Worm (Caenorhabditis elegans): ENCODE results near the gene F49E11.2.

F49E11.2 gene

ce11 chrIV:12997560-12997959, 41.2 kb downstream of the F49E11.2 start (continued):
- TF ChIP-seq swsn-7 (tag; optimal IDR thresholded peaks at IDR 0.05) = no peak
- no peak for TF ChIP-seq hlh-17 (GFP tag; optimal IDR thresholded peaks at IDR 0.05; ENCODE audit: borderline replicate concordance)
- no peak for TF ChIP-seq ztf-4 (tag; optimal IDR thresholded peaks at IDR 0.05)
- TF ChIP-seq fkh-4 (tag; optimal IDR thresholded peaks at IDR 0.05; ENCODE audit: borderline replicate concordance) = no peak
- no peak for TF ChIP-seq ceh-8 (GFP tag; optimal IDR thresholded peaks at IDR 0.05)
- TF ChIP-seq lir-3 (tag; optimal IDR thresholded peaks at IDR 0.05; ENCODE audit: poor library complexity) = no peak
- no peak for TF ChIP-seq nhr-11 (tag; optimal IDR thresholded peaks at IDR 0.05)
- TF ChIP-seq nhr-71 (tag; optimal IDR thresholded peaks at IDR 0.05) = peak; percentile 56
- TF ChIP-seq fkh-10 (GFP tag; optimal IDR thresholded peaks at IDR 0.05) = no peak
- TF ChIP-seq lin-15B (tag; optimal IDR thresholded peaks at IDR 0.05) = no peak
- no peak for TF ChIP-seq egl-13 (tag; optimal IDR thresholded peaks at IDR 0.05)
- no peak for TF ChIP-seq mab-9 (GFP tag; IDR thresholded peaks at IDR 0.05)
- no peak for TF ChIP-seq ztf-11 (tag; optimal IDR thresholded peaks at IDR 0.05)
- TF ChIP-seq nhr-77 (tag; optimal IDR thresholded peaks at IDR 0.05) = no peak
- TF ChIP-seq C04F5.9 (tag; optimal IDR thresholded peaks at IDR 0.05) = no peak
- TF ChIP-seq efl-1 (optimal IDR thresholded peaks at IDR 0.05) = no peak
- TF ChIP-seq efl-1 (GFP tag; optimal IDR thresholded peaks at IDR 0.05 in 1 of 2) = no peak
- TF ChIP-seq pax-3 (tag; optimal IDR thresholded peaks at IDR 0.05) = no peak
- TF ChIP-seq nhr-47 (tag; optimal IDR thresholded peaks at IDR 0.05) = no peak
- TF ChIP-seq ceh-63 (GFP tag; optimal IDR thresholded peaks at IDR 0.05) = no peak
- no peak for TF ChIP-seq nhr-237 (tag; optimal IDR thresholded peaks at IDR 0.05)
- peak in 2 of 6 experiments; percentile 27 to 72 for TF ChIP-seq elt-3 (tag; optimal IDR thresholded peaks at IDR 0.05)
- no peak for TF ChIP-seq lin-39 (tag; optimal IDR thresholded peaks at IDR 0.05)
- no peak for TF ChIP-seq pqm-1 (tag; optimal IDR thresholded peaks at IDR 0.05)
- TF ChIP-seq snpc-4 (tag; optimal IDR thresholded peaks at IDR 0.05) = no peak
- TF ChIP-seq nhr-12 (tag; optimal IDR thresholded peaks at IDR 0.05) = no peak
- peak; percentile 42 for TF ChIP-seq snu-23 (GFP tag; optimal IDR thresholded peaks at IDR 0.05)
- no peak for TF ChIP-seq ama-1 (optimal IDR thresholded peaks at IDR 0.05)
- TF ChIP-seq lin-35 (GFP tag; optimal IDR thresholded peaks at IDR 0.05) = peak in 1 of 2 experiments; percentile 13
- no peak for TF ChIP-seq unc-98 (GFP tag; IDR thresholded peaks at IDR 0.05)
- TF ChIP-seq sptf-1 (tag; optimal IDR thresholded peaks at IDR 0.05) = no peak
- TF ChIP-seq fkh-8 (tag; optimal IDR thresholded peaks at IDR 0.05) = no peak
- TF ChIP-seq dsc-1 (tag; optimal IDR thresholded peaks at IDR 0.05) = no peak
- no peak for TF ChIP-seq skn-1 (tag; optimal IDR thresholded peaks at IDR 0.05)
- no peak for TF ChIP-seq nhr-90 (tag; optimal IDR thresholded peaks at IDR 0.05; ENCODE audit: poor library complexity)
- TF ChIP-seq lin-14 (GFP tag; optimal IDR thresholded peaks at IDR 0.05) = peak; percentile 29
- no peak for TF ChIP-seq unc-86 (tag; optimal IDR thresholded peaks at IDR 0.05)
- no peak for TF ChIP-seq efl-3 (GFP tag; optimal IDR thresholded peaks at IDR 0.05)
- no peak for TF ChIP-seq mef-2 (tag; optimal IDR thresholded peaks at IDR 0.05)
- no peak for TF ChIP-seq ceh-90 (tag; optimal IDR thresholded peaks at IDR 0.05)
- no peak for TF ChIP-seq sox-4 (tag; optimal IDR thresholded peaks at IDR 0.05)
- TF ChIP-seq unc-62 (GFP tag; optimal IDR thresholded peaks at IDR 0.05) = no peak
- TF ChIP-seq zip-4 (GFP tag; optimal IDR thresholded peaks at IDR 0.05) = no peak
- no peak for TF ChIP-seq C34B4.2 (tag; optimal IDR thresholded peaks at IDR 0.05)
- TF ChIP-seq ets-5 (GFP tag; IDR thresholded peaks at IDR 0.05) = no peak
- no peak for TF ChIP-seq nhr-76 (tag; optimal IDR thresholded peaks at IDR 0.05)
- no peak for TF ChIP-seq aly-2 (tag; optimal IDR thresholded peaks at IDR 0.05)
- no peak for TF ChIP-seq xbp-1 (tag; optimal IDR thresholded peaks at IDR 0.05)
- TF ChIP-seq fos-1 (tag; optimal IDR thresholded peaks at IDR 0.05) = no peak
- TF ChIP-seq hpl-2 (GFP tag; optimal IDR thresholded peaks at IDR 0.05) = no peak
- no peak for TF ChIP-seq mdl-1 (tag; optimal IDR thresholded peaks at IDR 0.05)
- TF ChIP-seq vab-15 (tag; optimal IDR thresholded peaks at IDR 0.05) = no peak
- no peak for TF ChIP-seq aha-1 (tag; optimal IDR thresholded peaks at IDR 0.05)
- TF ChIP-seq ceh-82 (tag; optimal IDR thresholded peaks at IDR 0.05) = no peak
- TF ChIP-seq sup-37 (GFP tag; optimal IDR thresholded peaks at IDR 0.05) = no peak

Measured in whole organism, L1 larva.